Fruit fly (Drosophila melanogaster) whole organism, embryonic: ENCODE data around the gene Acbp6.

Experiments used
- Atf6 ChIP-seq: fragments of 200-800 bp; sonication (Bioruptor generic); IDR thresholded peaks from 2 replicates; pipeline ENCODE4 v1.3.6; 2022; ENCODE audit warnings: missing biosample characterization, missing genetic modification characterization
- BEAF-32 ChIP-seq: fragments of 200-800 bp; sonication (Bioruptor generic); optimal IDR thresholded peaks from 3 replicates; lab custom pipeline; 2017; ENCODE audit warnings: missing biosample characterization, missing genetic modification characterization, mild to moderate bottlenecking, moderate library complexity, missing genetic modification reagents
- CG10267 ChIP-seq: fragments of 200-800 bp; sonication (Bioruptor generic); optimal IDR thresholded peaks from 2 replicates; lab custom pipeline; 2018; ENCODE audit warnings: missing biosample characterization, mild to moderate bottlenecking, missing genetic modification characterization, moderate library complexity
- CG11093 ChIP-seq: fragments of 200-800 bp; sonication (Bioruptor generic); IDR thresholded peaks from 3 replicates; pipeline ENCODE4 v1.3.6; 2022; ENCODE audit warnings: missing biosample characterization, missing genetic modification characterization
- CG14667 ChIP-seq: fragments of 200-800 bp; sonication (Bioruptor generic); IDR thresholded peaks from 2 replicates; pipeline ENCODE4 v1.3.6; 2022; ENCODE audit warnings: missing biosample characterization, missing genetic modification characterization
- CG1602 ChIP-seq: fragments of 200-800 bp; sonication (Bioruptor generic); optimal IDR thresholded peaks from 3 replicates; lab custom pipeline; 2016; ENCODE audit warnings: missing biosample characterization, missing genetic modification characterization
- CG17361 ChIP-seq: fragments of 200-800 bp; sonication (Bioruptor generic); IDR thresholded peaks from 3 replicates; pipeline ENCODE4 v1.3.6; 2022; ENCODE audit warnings: missing biosample characterization, missing genetic modification characterization
- CG17612 ChIP-seq: fragments of 200-800 bp; sonication (Bioruptor generic); IDR thresholded peaks from 2 replicates; pipeline ENCODE4 v1.3.6; 2022; ENCODE audit warnings: missing biosample characterization, missing genetic modification characterization
- CG17829 ChIP-seq: fragments of 200-800 bp; optimal IDR thresholded peaks from 2 replicates; lab custom pipeline; 2019; ENCODE audit warnings: missing biosample characterization, mild to moderate bottlenecking, missing genetic modification characterization, moderate library complexity
- CG2199 ChIP-seq: fragments of 200-800 bp; sonication (Bioruptor generic); IDR thresholded peaks from 3 replicates; pipeline ENCODE4 v1.3.6; 2022; ENCODE audit warnings: missing biosample characterization, missing genetic modification characterization
- CG2678 ChIP-seq: fragments of 200-800 bp; sonication (Bioruptor generic); optimal IDR thresholded peaks from 3 replicates; lab custom pipeline; 2019; ENCODE audit warnings: missing biosample characterization, mild to moderate bottlenecking, missing genetic modification characterization, moderate library complexity
- CG30020 ChIP-seq: fragments of 200-800 bp; optimal IDR thresholded peaks from 2 replicates; lab custom pipeline; 2019; ENCODE audit warnings: missing biosample characterization, mild to moderate bottlenecking, missing genetic modification characterization, moderate library complexity
- CG3847 ChIP-seq: fragments of 200-800 bp; sonication (Bioruptor generic); IDR thresholded peaks from 2 replicates; pipeline ENCODE4 v1.3.6; 2022; ENCODE audit warnings: missing biosample characterization, missing genetic modification characterization
- CG4282 ChIP-seq: fragments of 200-800 bp; sonication (Bioruptor generic); optimal IDR thresholded peaks from 2 replicates; lab custom pipeline; 2016; ENCODE audit warnings: missing biosample characterization, missing genetic modification characterization
- CG4328 ChIP-seq: fragments of 200-800 bp; sonication (Bioruptor generic); optimal IDR thresholded peaks from 3 replicates; lab custom pipeline; 2017; ENCODE audit warnings: missing biosample characterization, missing genetic modification reagents, missing genetic modification characterization
- CG7928 ChIP-seq: fragments of 200-800 bp; sonication (Bioruptor generic); optimal IDR thresholded peaks from 2 replicates; lab custom pipeline; 2017; ENCODE audit warnings: missing biosample characterization, mild to moderate bottlenecking, missing genetic modification characterization
- CG7963 ChIP-seq: fragments of 200-800 bp; sonication (Bioruptor generic); IDR thresholded peaks from 3 replicates; pipeline ENCODE4 v1.3.6; 2022; ENCODE audit warnings: missing biosample characterization, missing genetic modification characterization; ENCODE audit not compliant: partially characterized antibody
- CG8089 ChIP-seq: fragments of 200-800 bp; sonication (Bioruptor generic); optimal IDR thresholded peaks from 3 replicates; lab custom pipeline; 2016; ENCODE audit warnings: missing biosample characterization, missing genetic modification characterization
- CG8765 ChIP-seq: fragments of 200-800 bp; sonication (Bioruptor generic); IDR thresholded peaks from 2 replicates; pipeline ENCODE4 v1.3.6; 2022; ENCODE audit warnings: missing biosample characterization, missing genetic modification characterization
- CTCF ChIP-seq: fragments of 200-800 bp; sonication (Bioruptor generic); optimal IDR thresholded peaks from 2 replicates; lab custom pipeline; 2017; ENCODE audit warnings: missing biosample characterization, mild to moderate bottlenecking, missing genetic modification characterization, moderate library complexity
- Doc2 ChIP-seq: fragments of 200-800 bp; sonication (Bioruptor generic); IDR thresholded peaks from 2 replicates; pipeline ENCODE4 v1.3.6; 2022; ENCODE audit warnings: missing biosample characterization, missing genetic modification characterization
- Elba2 ChIP-seq: fragments of 200-800 bp; sonication (Bioruptor generic); optimal IDR thresholded peaks from 3 replicates; lab custom pipeline; 2016; ENCODE audit warnings: missing biosample characterization, missing genetic modification characterization
- Fer2 ChIP-seq: fragments of 200-800 bp; sonication (Bioruptor generic); optimal IDR thresholded peaks from 2 replicates; lab custom pipeline; 2018; ENCODE audit warnings: missing biosample characterization, mild to moderate bottlenecking, missing genetic modification characterization, moderate library complexity
- Hr39 ChIP-seq: fragments of >200 bp; optimal IDR thresholded peaks from 2 replicates; lab custom pipeline; 2017
- MESR4 ChIP-seq: fragments of 200-800 bp; sonication (Bioruptor generic); optimal IDR thresholded peaks from 2 replicates; lab custom pipeline; 2018; ENCODE audit warnings: missing biosample characterization, mild to moderate bottlenecking, missing genetic modification characterization, moderate library complexity
- Meics ChIP-seq: fragments of 200-800 bp; sonication (Bioruptor generic); optimal IDR thresholded peaks from 2 replicates; lab custom pipeline; 2017; ENCODE audit warnings: missing biosample characterization, mild to moderate bottlenecking, missing genetic modification characterization
- Nf-YA ChIP-seq: fragments of 200-800 bp; sonication (Bioruptor generic); IDR thresholded peaks from 2 replicates; pipeline ENCODE4 v1.3.6; 2022; ENCODE audit warnings: missing biosample characterization, missing genetic modification characterization
- TFAM ChIP-seq: fragments of 200-800 bp; sonication (Bioruptor generic); optimal IDR thresholded peaks from 2 replicates; lab custom pipeline; 2017; ENCODE audit warnings: missing biosample characterization, missing genetic modification characterization, inconsistent platforms
- ab ChIP-seq: fragments of 200-800 bp; sonication (Bioruptor generic); optimal IDR thresholded peaks from 2 replicates; lab custom pipeline; 2016; ENCODE audit warnings: missing biosample characterization, missing genetic modification characterization
- ac ChIP-seq: fragments of 200-800 bp; sonication (Bioruptor generic); optimal IDR thresholded peaks from 3 replicates; lab custom pipeline; 2017; ENCODE audit warnings: missing biosample characterization, mild to moderate bottlenecking, missing genetic modification characterization
- aop ChIP-seq: fragments of 200-800 bp; sonication (Bioruptor generic); IDR thresholded peaks from 2 replicates; pipeline ENCODE4 v1.3.6; 2022; ENCODE audit warnings: missing biosample characterization, missing genetic modification characterization
- corto ChIP-seq: fragments of 200-800 bp; sonication (Bioruptor generic); optimal IDR thresholded peaks from 2 replicates; lab custom pipeline; 2016; ENCODE audit warnings: missing biosample characterization, mild to moderate bottlenecking, missing genetic modification characterization, moderate library complexity
- fd96Cb ChIP-seq: fragments of 200-800 bp; sonication (Bioruptor generic); optimal IDR thresholded peaks from 2 replicates; lab custom pipeline; 2018; ENCODE audit warnings: missing biosample characterization, mild to moderate bottlenecking, missing genetic modification characterization, moderate library complexity
- insv ChIP-seq, 2 experiments: fragments of 200-800 bp; sonication (Bioruptor generic); optimal IDR thresholded peaks; 3 replicates each; lab custom pipeline; 2016 to 2018; ENCODE audit warnings: missing biosample characterization in 2 of 2, missing genetic modification characterization in 2 of 2
- jigr1 ChIP-seq: fragments of 200-800 bp; sonication (Bioruptor generic); IDR thresholded peaks from 3 replicates; pipeline ENCODE4 v1.3.6; 2022; ENCODE audit warnings: missing biosample characterization, missing genetic modification characterization
- ken ChIP-seq: fragments of 200-800 bp; sonication (Bioruptor generic); IDR thresholded peaks from 3 replicates; pipeline ENCODE4 v1.3.6; 2022; ENCODE audit warnings: missing biosample characterization, missing genetic modification characterization
- lab ChIP-seq: fragments of 200-800 bp; sonication (Bioruptor generic); optimal IDR thresholded peaks from 3 replicates; lab custom pipeline; 2017; ENCODE audit warnings: missing biosample characterization, missing genetic modification characterization, mild to moderate bottlenecking, moderate library complexity, missing genetic modification reagents
- lbe ChIP-seq: fragments of 200-800 bp; sonication (Bioruptor generic); optimal IDR thresholded peaks from 2 replicates; lab custom pipeline; 2016; ENCODE audit warnings: missing biosample characterization, mild to moderate bottlenecking, missing genetic modification characterization
- maf-S ChIP-seq: fragments of 200-800 bp; sonication (Bioruptor generic); optimal IDR thresholded peaks from 2 replicates; lab custom pipeline; 2016; ENCODE audit warnings: missing biosample characterization, missing genetic modification characterization
- org-1 ChIP-seq: fragments of 200-800 bp; sonication (Bioruptor generic); optimal IDR thresholded peaks from 2 replicates; lab custom pipeline; 2017; ENCODE audit warnings: missing biosample characterization, missing genetic modification characterization
- phol ChIP-seq: fragments of 200-800 bp; sonication (Bioruptor generic); optimal IDR thresholded peaks from 3 replicates; lab custom pipeline; 2018; ENCODE audit warnings: missing biosample characterization, mild to moderate bottlenecking, missing genetic modification characterization, moderate library complexity
- pum ChIP-seq: fragments of 200-800 bp; sonication (Bioruptor generic); optimal IDR thresholded peaks from 2 replicates; lab custom pipeline; 2016; ENCODE audit warnings: missing biosample characterization, missing genetic modification characterization
- run ChIP-seq: fragments of 200-800 bp; sonication (Bioruptor generic); optimal IDR thresholded peaks from 3 replicates; lab custom pipeline; 2018; ENCODE audit warnings: missing biosample characterization, mild to moderate bottlenecking, missing genetic modification characterization
- scrt ChIP-seq: fragments of 200-800 bp; sonication (Bioruptor generic); optimal IDR thresholded peaks from 2 replicates; lab custom pipeline; 2018; ENCODE audit warnings: missing biosample characterization, mild to moderate bottlenecking, missing genetic modification characterization, moderate library complexity
- sd ChIP-seq: fragments of 200-800 bp; sonication (Bioruptor generic); optimal IDR thresholded peaks from 3 replicates; lab custom pipeline; 2018; ENCODE audit warnings: missing biosample characterization, mild to moderate bottlenecking, missing genetic modification characterization, moderate library complexity
- tll ChIP-seq, 2 experiments: fragments of 200-800 bp in 1 of 2; fragments of >200 bp in 1 of 2; sonication (Bioruptor generic) in 1 of 2; optimal IDR thresholded peaks; 2 replicates each; lab custom pipeline; 2017 to 2019; ENCODE audit warnings: missing biosample characterization in 2 of 2, missing genetic modification characterization in 2 of 2, mild to moderate bottlenecking in 1 of 2, moderate library complexity in 1 of 2
- yki ChIP-seq: fragments of >200 bp; optimal IDR thresholded peaks from 3 replicates; lab custom pipeline; 2018
- zen ChIP-seq: fragments of 200-800 bp; sonication (Bioruptor generic); optimal IDR thresholded peaks from 3 replicates; lab custom pipeline; 2018; ENCODE audit warnings: missing biosample characterization, mild to moderate bottlenecking, missing genetic modification characterization, moderate library complexity
- zfh1 ChIP-seq: fragments of 200-800 bp; sonication (Bioruptor generic); IDR thresholded peaks from 3 replicates; pipeline ENCODE4 v1.3.6; 2022; ENCODE audit warnings: missing biosample characterization, missing genetic modification characterization

The Acbp6 gene

DNA sequence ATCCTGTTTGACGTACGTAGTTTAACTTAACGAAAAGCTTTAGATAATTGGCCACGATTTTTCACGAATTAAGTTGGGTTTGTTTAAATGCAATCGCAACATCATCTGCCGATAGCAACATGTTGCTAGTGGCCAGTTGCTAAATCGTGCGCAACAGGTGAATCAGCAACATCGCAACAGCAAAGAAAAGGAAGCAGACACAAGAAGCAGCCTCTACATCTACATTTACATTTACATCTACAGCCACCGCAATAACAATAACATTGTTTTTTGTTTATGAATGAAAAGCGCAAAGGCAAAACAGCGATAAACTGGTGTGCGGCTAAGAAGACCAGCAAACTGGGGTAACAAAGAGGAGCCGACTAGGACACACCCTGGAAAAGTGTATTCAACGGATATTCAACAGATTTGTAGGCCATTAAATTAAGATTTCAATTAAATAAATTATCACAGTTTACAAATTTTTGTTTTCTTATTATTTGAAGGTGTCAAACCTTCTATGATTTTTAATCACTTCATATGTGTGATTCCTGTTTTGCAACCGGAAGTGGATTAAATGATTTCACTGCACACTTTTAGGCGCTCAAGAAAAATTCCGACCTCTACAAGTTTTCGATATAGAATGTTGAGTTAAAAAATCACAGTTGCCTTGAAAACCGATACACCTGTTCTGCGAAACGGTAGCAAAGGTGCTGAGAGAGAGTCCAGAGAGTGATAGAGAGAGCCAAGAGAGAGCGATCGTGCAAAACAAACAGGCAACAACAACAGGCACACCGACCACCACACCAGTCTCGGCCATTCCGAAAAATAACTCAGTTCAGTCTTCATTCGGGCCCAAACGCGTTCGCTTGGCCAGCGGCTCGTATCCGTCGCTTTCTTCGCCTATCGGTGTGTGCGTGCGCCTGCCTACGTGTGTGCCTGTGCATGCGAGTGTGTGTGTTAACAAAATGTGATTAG lies 5.3 kb downstream of the Acbp6 start, which contains the start of gene melt (continued):
- TF ChIP-seq CG1602 (GFP tag; lab: Kevin White, UChicago), result peak; percentile 89
- TF ChIP-seq CG2678 (tag; lab: Kevin White, UChicago), result peak; percentile 93
- TF ChIP-seq CG8089 (GFP tag; lab: Kevin White, UChicago), result peak; percentile 85
- TF ChIP-seq Atf6, result peak; percentile 85
- TF ChIP-seq tll (GFP tag; optimal IDR thresholded peaks at IDR 0.05; lab: Kevin White, UChicago), result peak; percentile 29 to 47
- TF ChIP-seq insv (GFP tag; optimal IDR thresholded peaks at IDR 0.05; lab: Kevin White, UChicago), result peak; percentile 37 to 56
- TF ChIP-seq fd96Cb (tag; lab: Kevin White, UChicago), result peak; percentile 87
- peak; percentile 85 for TF ChIP-seq lab (GFP tag; lab: Kevin White, UChicago)
- no peak for TF ChIP-seq aop (GFP tag; lab: Robert Waterston, UW)
- TF ChIP-seq phol, result peak; percentile 90
- no peak for TF ChIP-seq ab (GFP tag; lab: Kevin White, UChicago)
- TF ChIP-seq TFAM (GFP tag; lab: Kevin White, UChicago), result peak; percentile 35
- no peak for TF ChIP-seq CG7963
- TF ChIP-seq Nf-YA (GFP tag; lab: Robert Waterston, UW), result peak; percentile 26; the same call in 1 of the 2 replicates
- TF ChIP-seq lbe (GFP tag; lab: Kevin White, UChicago), result peak; percentile 64
- peak; percentile 68 for TF ChIP-seq CG4328 (GFP tag; lab: Kevin White, UChicago)
- no peak; the same call in 1 of the 3 replicates for TF ChIP-seq zfh1 (GFP tag; lab: Robert Waterston, UW)
- TF ChIP-seq CG2199 (GFP tag; lab: Robert Waterston, UW), result no peak
- TF ChIP-seq CG10267 (tag; lab: Kevin White, UChicago), result peak; percentile 84
- TF ChIP-seq CG17829 (tag; lab: Kevin White, UChicago), result peak; percentile 91
- peak; percentile 61; the same call in 2 of the 3 replicates for TF ChIP-seq ken
- TF ChIP-seq Elba2 (GFP tag; lab: Kevin White, UChicago), result peak; percentile 23
- TF ChIP-seq run, result peak; percentile 72
- peak; percentile 61 for TF ChIP-seq CG7928 (GFP tag; lab: Kevin White, UChicago)
- peak; percentile 82; the same call in 2 of the 3 replicates for TF ChIP-seq CG11093 (GFP tag; lab: Robert Waterston, UW)
- peak; percentile 76 for TF ChIP-seq scrt
- peak; percentile 76 for TF ChIP-seq CG3847 (GFP tag; lab: Robert Waterston, UW)
- TF ChIP-seq Doc2 (GFP tag; lab: Robert Waterston, UW), result peak; percentile 63; the same call in 1 of the 2 replicates
- TF ChIP-seq pum (GFP tag; lab: Kevin White, UChicago), result peak; percentile 85
- TF ChIP-seq Meics (GFP tag; lab: Kevin White, UChicago), result peak; percentile 91
- 0 out of 3 replicates have a peak, but pooled peaks have one; percentile 66 for TF ChIP-seq jigr1 (GFP tag; lab: Robert Waterston, UW)
- peak; percentile 89 for TF ChIP-seq org-1
- TF ChIP-seq ac (GFP tag; lab: Kevin White, UChicago), result peak; percentile 70
- TF ChIP-seq CG8765 (GFP tag; lab: Robert Waterston, UW), result peak; percentile 64; the same call in 1 of the 2 replicates
- TF ChIP-seq sd, result peak; percentile 74
- TF ChIP-seq CG17361 (GFP tag; lab: Robert Waterston, UW), result peak; percentile 96
- peak; percentile 64 for TF ChIP-seq yki (lab: Kevin White, UChicago)
- peak; percentile 81 for TF ChIP-seq maf-S (GFP tag; lab: Kevin White, UChicago)
- no peak for TF ChIP-seq MESR4
- TF ChIP-seq BEAF-32 (GFP tag; lab: Kevin White, UChicago), result peak; percentile 8
- TF ChIP-seq corto (GFP tag; lab: Kevin White, UChicago), result no peak
- TF ChIP-seq Hr39 (lab: Kevin White, UChicago), result no peak
- peak; percentile 73; the same call in 1 of the 2 replicates for TF ChIP-seq CG17612 (GFP tag; lab: Robert Waterston, UW)
- peak; percentile 54 for TF ChIP-seq Fer2 (tag; lab: Kevin White, UChicago)
- peak; percentile 62 for TF ChIP-seq CG4282 (GFP tag; lab: Kevin White, UChicago)
- peak; percentile 49 for TF ChIP-seq CG30020
- peak; percentile 76 for TF ChIP-seq CG14667
- peak; percentile 31 for TF ChIP-seq CTCF (GFP tag; lab: Kevin White, UChicago)
- peak; percentile 82 for TF ChIP-seq zen
